Worm (Caenorhabditis elegans) whole organism, mixed stage, embryonic: Measurements from ENCODE around the gene F08F3.8.

Experiments used
- M03D4.4 ChIP-seq: sonication (generic microtip); optimal IDR thresholded peaks from 2 replicates; lab custom pipeline; 2017; ENCODE audit warnings: mild to moderate bottlenecking, missing genetic modification characterization, missing compliant biosample characterization
- bed-3 ChIP-seq: fragments of 200-800 bp; sonication (Bioruptor generic); optimal IDR thresholded peaks from 3 replicates; lab custom pipeline; 2018; ENCODE audit warnings: mild to moderate bottlenecking, missing genetic modification characterization, moderate library complexity, missing compliant biosample characterization
- blmp-1 ChIP-seq: fragments of 150-350 bp; optimal IDR thresholded peaks from 2 replicates; lab custom pipeline; 2014; ENCODE audit warnings: missing biosample characterization, missing genetic modification characterization
- ceh-39 ChIP-seq: fragments of 150-350 bp; optimal IDR thresholded peaks from 2 replicates; lab custom pipeline; 2014; ENCODE audit warnings: missing biosample characterization, missing genetic modification characterization
- ceh-43 ChIP-seq: fragments of 200-800 bp; sonication (Bioruptor generic); optimal IDR thresholded peaks from 2 replicates; lab custom pipeline; 2018; ENCODE audit warnings: mild to moderate bottlenecking, missing genetic modification characterization, moderate library complexity, missing compliant biosample characterization
- ceh-83 ChIP-seq: fragments of 200-800 bp; sonication (Bioruptor generic); optimal IDR thresholded peaks from 2 replicates; lab custom pipeline; 2018; ENCODE audit warnings: mild to moderate bottlenecking, missing genetic modification characterization, missing compliant biosample characterization
- cnd-1 ChIP-seq: fragments of 200-800 bp; sonication (Bioruptor generic); optimal IDR thresholded peaks from 2 replicates; lab custom pipeline; 2018; ENCODE audit warnings: mild to moderate bottlenecking, missing genetic modification characterization, missing compliant biosample characterization
- drap-1 ChIP-seq: fragments of 200-800 bp; sonication (Bioruptor generic); optimal IDR thresholded peaks from 3 replicates; lab custom pipeline; 2018; ENCODE audit warnings: mild to moderate bottlenecking, missing genetic modification characterization, missing compliant biosample characterization
- elt-1 ChIP-seq: sonication (generic microtip); optimal IDR thresholded peaks from 2 replicates; lab custom pipeline; 2017; ENCODE audit warnings: missing genetic modification characterization, mild to moderate bottlenecking, missing compliant biosample characterization, antibody characterized with exemption, moderate library complexity, borderline replicate concordance; ENCODE audit not compliant: insufficient read depth
- elt-3 ChIP-seq: fragments of 150-350 bp; optimal IDR thresholded peaks from 2 replicates; lab custom pipeline; 2014; ENCODE audit warnings: missing biosample characterization, missing genetic modification characterization
- flh-1 ChIP-seq: fragments of 200-800 bp; sonication (Bioruptor generic); optimal IDR thresholded peaks from 2 replicates; lab custom pipeline; 2018; ENCODE audit warnings: mild to moderate bottlenecking, missing genetic modification characterization, moderate library complexity, missing compliant biosample characterization
- ham-2 ChIP-seq: fragments of 200-800 bp; sonication (Bioruptor generic); optimal IDR thresholded peaks from 2 replicates; lab custom pipeline; 2018; ENCODE audit warnings: mild to moderate bottlenecking, missing genetic modification characterization, missing compliant biosample characterization
- hlh-1 ChIP-seq: fragments of 150-350 bp; optimal IDR thresholded peaks from 2 replicates; lab custom pipeline; 2014; ENCODE audit warnings: missing biosample characterization, missing genetic modification reagents, missing genetic modification characterization
- lin-32 ChIP-seq: fragments of 200-800 bp; sonication (Bioruptor generic); optimal IDR thresholded peaks from 2 replicates; lab custom pipeline; 2018; ENCODE audit warnings: mild to moderate bottlenecking, missing genetic modification characterization, missing compliant biosample characterization
- lsy-2 ChIP-seq: fragments of 150-350 bp; optimal IDR thresholded peaks from 2 replicates; lab custom pipeline; 2014; ENCODE audit warnings: missing biosample characterization, missing genetic modification characterization
- mab-5 ChIP-seq: fragments of 150-350 bp; optimal IDR thresholded peaks from 2 replicates; lab custom pipeline; 2014; ENCODE audit warnings: missing biosample characterization, missing genetic modification characterization
- mep-1 ChIP-seq: fragments of 150-350 bp; optimal IDR thresholded peaks from 2 replicates; lab custom pipeline; 2017; ENCODE audit warnings: missing biosample characterization, missing genetic modification reagents, missing genetic modification characterization, inconsistent platforms
- mls-2 ChIP-seq: sonication (generic microtip); optimal IDR thresholded peaks from 2 replicates; lab custom pipeline; 2016; ENCODE audit warnings: mild to moderate bottlenecking, missing genetic modification characterization, moderate library complexity, missing compliant biosample characterization
- nhr-12 ChIP-seq: fragments of 150-350 bp; optimal IDR thresholded peaks from 2 replicates; lab custom pipeline; 2014; ENCODE audit warnings: missing biosample characterization, missing genetic modification characterization
- nhr-2 ChIP-seq: fragments of 150-350 bp; optimal IDR thresholded peaks from 2 replicates; lab custom pipeline; 2014; ENCODE audit warnings: missing biosample characterization, missing genetic modification characterization
- nhr-237 ChIP-seq: fragments of 150-350 bp; optimal IDR thresholded peaks from 2 replicates; lab custom pipeline; 2014; ENCODE audit warnings: missing biosample characterization, missing genetic modification characterization
- nhr-76 ChIP-seq: sonication (generic microtip); optimal IDR thresholded peaks from 2 replicates; lab custom pipeline; 2017; ENCODE audit warnings: missing biosample characterization, missing genetic modification characterization
- sem-2 ChIP-seq: fragments of 200-800 bp; sonication (Bioruptor generic); optimal IDR thresholded peaks from 2 replicates; lab custom pipeline; 2018; ENCODE audit warnings: mild to moderate bottlenecking, missing genetic modification characterization, missing compliant biosample characterization
- snpc-4 ChIP-seq: fragments of 150-350 bp; optimal IDR thresholded peaks from 2 replicates; lab custom pipeline; 2014; ENCODE audit warnings: missing biosample characterization, missing genetic modification characterization
- sptf-1 ChIP-seq: sonication (generic microtip); optimal IDR thresholded peaks from 2 replicates; lab custom pipeline; 2017; ENCODE audit warnings: mild to moderate bottlenecking, missing genetic modification characterization, moderate library complexity, missing compliant biosample characterization
- tbx-8 ChIP-seq: fragments of 200-800 bp; sonication (Bioruptor generic); optimal IDR thresholded peaks from 2 replicates; lab custom pipeline; 2018; ENCODE audit warnings: mild to moderate bottlenecking, missing genetic modification characterization, moderate library complexity, missing compliant biosample characterization
- unc-120 ChIP-seq: sonication (generic microtip); optimal IDR thresholded peaks from 2 replicates; lab custom pipeline; 2017; ENCODE audit warnings: missing genetic modification characterization, missing compliant biosample characterization; ENCODE audit not compliant: poor library complexity, severe bottlenecking
- unc-39 ChIP-seq: fragments of 150-350 bp; optimal IDR thresholded peaks from 2 replicates; lab custom pipeline; 2014; ENCODE audit warnings: missing biosample characterization, missing genetic modification characterization
- unc-62 ChIP-seq: fragments of 150-350 bp; optimal IDR thresholded peaks from 2 replicates; lab custom pipeline; 2014; ENCODE audit warnings: missing biosample characterization, missing genetic modification reagents, missing genetic modification characterization
- zip-8 ChIP-seq: fragments of 150-350 bp; optimal IDR thresholded peaks from 2 replicates; lab custom pipeline; 2014; ENCODE audit warnings: missing biosample characterization, missing genetic modification characterization
- ztf-11 ChIP-seq: fragments of 150-350 bp; optimal IDR thresholded peaks from 2 replicates; lab custom pipeline; 2014; ENCODE audit warnings: missing biosample characterization, missing genetic modification characterization

Gene F08F3.8

ce11 chrV:5442366-5442765 is 10.0 kb upstream of the F08F3.8 start:
- no peak for TF ChIP-seq nhr-12
- no peak for TF ChIP-seq mep-1 (tag; lab: Kevin White, UChicago)
- no peak for TF ChIP-seq mab-5 (tag; lab: Kevin White, UChicago)
- no peak for TF ChIP-seq ceh-39
- no peak for TF ChIP-seq zip-8
- TF ChIP-seq ham-2, result no peak
- no peak for TF ChIP-seq nhr-237
- no peak for TF ChIP-seq nhr-2 (tag; lab: Kevin White, UChicago)
- TF ChIP-seq bed-3, result no peak
- TF ChIP-seq lsy-2 (tag; lab: Kevin White, UChicago), result no peak
- TF ChIP-seq ceh-83 (GFP tag; lab: Kevin White, UChicago), result no peak
- no peak for TF ChIP-seq unc-39 (tag; lab: Kevin White, UChicago)
- no peak for TF ChIP-seq mls-2 (tag; lab: Kevin White, UChicago)
- no peak for TF ChIP-seq flh-1
- no peak for TF ChIP-seq cnd-1 (tag; lab: Kevin White, UChicago)
- no peak for TF ChIP-seq drap-1 (GFP tag; lab: Kevin White, UChicago)
- TF ChIP-seq, all 35 proteins: peak for 0

ce11 chrV:5439068-5439467 is 6.7 kb upstream of the F08F3.8 start, which contains the start of gene snpc-1.3:
Gene snpc-1.3 (minus strand): TSS chrV:5439168.
- TF ChIP-seq elt-3 (tag; lab: Kevin White, UChicago) (no peak), unc-62 (GFP tag; lab: Kevin White, UChicago) (no peak), bed-3 (no peak), sptf-1 (tag; lab: Kevin White, UChicago) (no peak), nhr-76 (tag; lab: Kevin White, UChicago) (no peak), unc-39 (tag; lab: Kevin White, UChicago) (no peak), unc-120 (no peak), snpc-4 (tag; lab: Kevin White, UChicago) (no peak), elt-1 (no peak), ham-2 (no peak), ceh-43 (no peak), mep-1 (tag; lab: Kevin White, UChicago) (no peak), lsy-2 (tag; lab: Kevin White, UChicago) (no peak), zip-8 (no peak), mls-2 (tag; lab: Kevin White, UChicago) (no peak), sem-2 (GFP tag; lab: Kevin White, UChicago) (no peak), drap-1 (GFP tag; lab: Kevin White, UChicago) (no peak), tbx-8 (GFP tag; lab: Kevin White, UChicago) (no peak), mab-5 (tag; lab: Kevin White, UChicago) (no peak), nhr-237 (no peak)

ce11 chrV:5433020-5433419 is 621 bp upstream of the F08F3.8 start, which contains the start of gene acl-6:
Gene acl-6 (plus strand): TSS chrV:5433386.
- TF ChIP-seq tbx-8 (GFP tag; lab: Kevin White, UChicago) (no peak), flh-1 (no peak), nhr-237 (no peak), ham-2 (no peak), hlh-1 (tag; lab: Kevin White, UChicago) (no peak), snpc-4 (tag; lab: Kevin White, UChicago) (no peak), blmp-1 (tag; lab: Kevin White, UChicago) (no peak), lsy-2 (tag; lab: Kevin White, UChicago) (no peak), lin-32 (GFP tag; lab: Kevin White, UChicago) (no peak), unc-120 (no peak), M03D4.4 (no peak), mep-1 (tag; lab: Kevin White, UChicago) (no peak), sptf-1 (tag; lab: Kevin White, UChicago) (no peak), elt-1 (no peak)

- TF ChIP-seq snpc-4 (tag; lab: Kevin White, UChicago) (no peak), bed-3 (no peak), cnd-1 (tag; lab: Kevin White, UChicago) (no peak), unc-62 (GFP tag; lab: Kevin White, UChicago) (no peak), ztf-11 (tag; lab: Kevin White, UChicago) (no peak), nhr-76 (tag; lab: Kevin White, UChicago) (no peak), sem-2 (GFP tag; lab: Kevin White, UChicago) (no peak), nhr-2 (tag; lab: Kevin White, UChicago) (no peak), ceh-39 (no peak)
Observed at ce11 chrV:5427860-5428259, 4.5 kb downstream of the F08F3.8 start, which contains the start of gene rhr-1. Gene rhr-1 (plus strand): TSS chrV:5428160.

- TF ChIP-seq lsy-2 (tag; lab: Kevin White, UChicago) (no peak), elt-3 (tag; lab: Kevin White, UChicago) (no peak)
Observed at ce11 chrV:5426337-5426736, 6.1 kb downstream of the F08F3.8 start.
